Fruit fly (Drosophila melanogaster): ENCODE results near the gene Doc2.

Doc2 gene

DNA sequence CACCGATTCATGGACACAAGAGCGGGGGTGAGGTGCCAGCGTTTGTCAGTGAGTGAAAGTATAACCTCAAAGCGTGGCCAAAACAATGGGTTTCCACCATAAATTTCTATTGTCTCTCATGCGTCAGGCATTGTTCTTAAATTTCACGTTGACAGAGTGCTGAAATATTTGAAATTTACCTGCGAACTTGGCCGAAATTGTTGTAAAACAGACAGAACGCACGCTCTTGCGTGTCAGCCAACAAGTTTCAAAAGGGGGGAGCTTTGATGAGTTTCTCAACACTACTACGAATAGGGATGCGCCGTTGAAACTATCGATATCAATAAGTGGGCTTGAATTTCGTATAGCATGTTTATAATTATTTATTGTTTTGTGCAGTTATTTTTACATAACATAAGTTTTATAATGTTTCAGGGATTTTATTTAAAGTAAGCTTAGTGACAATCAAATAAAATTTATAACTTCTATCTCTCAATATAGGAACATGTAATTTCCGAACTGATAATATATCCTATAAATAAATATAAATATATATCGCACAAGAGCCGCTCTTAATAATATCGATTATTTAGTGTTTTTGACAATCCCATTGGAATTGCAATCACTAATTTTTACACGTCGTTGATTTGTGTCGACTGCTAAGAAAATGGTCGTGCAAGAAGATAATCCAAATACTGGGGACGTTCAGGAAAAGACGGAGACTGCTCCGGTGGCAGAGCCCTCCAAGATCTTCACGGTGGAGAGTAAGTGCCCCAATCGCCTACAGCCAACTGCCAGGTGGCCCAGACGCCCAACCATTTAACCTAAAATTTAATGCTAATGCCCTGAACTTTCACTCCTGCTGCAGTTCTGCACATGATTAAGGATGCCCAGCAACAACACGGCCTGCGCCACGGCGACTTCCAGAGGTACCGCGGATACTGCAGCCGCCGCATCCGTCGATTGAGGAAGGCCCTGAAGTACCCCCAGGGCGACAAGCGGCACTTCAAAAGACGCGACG lies 44.3 kb downstream of the Doc2 start, which contains the start of the genes pix and Srp68 (continued):
- TF ChIP-seq fd85E (GFP tag; optimal IDR thresholded peaks at IDR 0.05): no peak
- no peak for TF ChIP-seq CG10669 (GFP tag; optimal IDR thresholded peaks at IDR 0.05)
- no peak for TF ChIP-seq pdm3 (GFP tag; optimal IDR thresholded peaks at IDR 0.05)
- no peak for TF ChIP-seq Hr4 (GFP tag; optimal IDR thresholded peaks at IDR 0.05)

DNA sequence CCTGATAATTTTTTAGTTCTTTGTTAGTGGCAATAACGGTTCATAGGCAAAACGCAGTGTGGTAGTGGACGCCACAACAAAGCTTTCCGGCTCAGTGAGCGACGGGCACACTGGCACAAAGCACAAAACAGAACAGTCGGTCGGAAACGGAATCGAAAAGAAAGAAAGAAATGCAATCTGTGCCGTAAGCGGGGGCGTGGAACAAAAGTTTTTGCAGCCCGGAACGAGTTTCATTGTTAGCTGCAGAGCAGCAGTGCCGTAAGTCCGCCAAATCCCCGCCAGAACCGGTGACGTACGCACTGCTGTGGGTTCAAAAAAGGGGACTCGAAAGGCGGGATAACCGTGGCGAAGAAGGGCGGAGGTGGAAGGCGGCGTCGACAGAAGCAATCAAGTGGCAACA lies 50.6 kb downstream of the Doc2 start, which contains the start of gene CG5026:
TSS of gene CG5026 (plus strand) at position 92 of the 400 bp plus-strand sequence.
- TF ChIP-seq esn (GFP tag; optimal IDR thresholded peaks at IDR 0.05) (peak; percentile 44), CG6854 (GFP tag; optimal IDR thresholded peaks at IDR 0.05) (peak; percentile 53), fkh (GFP tag; optimal IDR thresholded peaks at IDR 0.05) (no peak), Sox14 (GFP tag; optimal IDR thresholded peaks at IDR 0.05) (peak; percentile 97)

DNA sequence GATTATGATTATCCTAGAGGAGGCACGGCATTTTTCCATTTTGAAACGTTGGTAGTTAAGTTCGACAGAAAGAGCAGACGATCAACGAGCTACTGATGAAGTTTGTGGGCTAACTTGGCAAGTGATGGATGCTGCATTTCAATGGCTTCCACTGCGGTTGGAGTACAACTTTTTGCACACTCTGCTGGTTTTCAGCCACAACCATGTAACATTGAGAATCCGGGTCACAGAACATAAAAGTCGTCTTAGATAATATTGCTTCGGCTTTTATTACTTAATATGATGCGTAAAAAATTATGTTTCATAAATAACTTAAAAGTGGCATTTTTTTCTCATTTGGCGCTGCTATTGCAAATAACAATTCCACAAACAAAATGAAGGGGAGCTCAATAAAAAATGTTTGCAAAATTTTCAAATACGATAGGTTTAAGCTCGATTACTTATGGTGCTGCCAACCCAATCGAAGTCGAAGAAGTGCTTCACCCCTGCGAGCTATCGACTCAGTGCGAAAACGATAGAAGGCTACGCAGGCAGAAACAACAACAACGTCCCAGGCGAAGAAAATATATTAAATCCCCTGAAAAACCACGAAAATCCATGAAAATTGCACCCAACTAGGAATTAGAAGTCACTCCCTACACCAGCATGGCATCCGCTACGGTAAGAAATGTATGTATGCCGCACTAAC lies 52.6 kb downstream of the Doc2 start, which contains the start of the genes CG5653 and CG5021:
TSS of gene CG5653 (minus strand) at position 51 of the 688 bp plus-strand sequence.
TSS of gene CG5021 (plus strand) at position 506 of the 688 bp plus-strand sequence.
- TF ChIP-seq CG10669 (GFP tag; optimal IDR thresholded peaks at IDR 0.05) (no peak), pdm3 (GFP tag; optimal IDR thresholded peaks at IDR 0.05) (no peak)

DNA sequence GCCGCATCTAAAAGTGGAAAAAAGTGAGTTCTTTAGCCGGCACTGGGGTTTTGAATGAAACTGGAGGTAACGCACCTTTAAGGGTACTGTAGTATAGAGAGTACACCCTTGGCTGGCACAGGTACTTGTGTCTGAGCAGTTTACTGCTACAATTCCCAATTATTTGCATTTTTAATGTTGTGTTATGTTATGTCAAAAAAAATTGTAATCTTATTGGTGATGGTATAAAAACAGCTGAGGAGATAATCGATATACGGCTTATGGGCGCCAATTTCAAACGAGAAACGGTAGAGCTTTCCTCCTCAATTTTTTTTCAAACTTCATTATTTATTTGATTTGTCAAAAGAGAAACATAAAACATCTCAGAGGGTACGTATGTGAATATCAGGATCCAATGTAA lies 54.6 kb downstream of the Doc2 start, which contains the start of gene ValRS-m:
TSS of gene ValRS-m (minus strand) at position 312 of the 400 bp plus-strand sequence.
- no peak for TF ChIP-seq dsx (GFP tag; optimal IDR thresholded peaks at IDR 0.05; ENCODE audit: poor library complexity, severe bottlenecking)
- TF ChIP-seq eg (GFP tag; IDR thresholded peaks at IDR 0.05): no peak
- no peak for TF ChIP-seq ss (GFP tag; optimal IDR thresholded peaks at IDR 0.05)

Data from whole organism, prepupa.